Fruit fly (Drosophila melanogaster): ENCODE data around the gene ko.
A peak's percentile ranks its signal among the peaks of the same experiment; 100 is the strongest.

ko gene

dm6 chr3L:21129682-21130081 lies 1.3 kb downstream of the ko start (continued):
- no peak for TF ChIP-seq Dip2 (GFP tag; IDR thresholded peaks at IDR 0.05)
- TF ChIP-seq Trl (optimal IDR thresholded peaks at IDR 0.05) = no peak
- no peak for TF ChIP-seq Trl (GFP tag; optimal IDR thresholded peaks at IDR 0.05)
- TF ChIP-seq CG12219 (GFP tag; optimal IDR thresholded peaks at IDR 0.05) = no peak
- no peak for TF ChIP-seq CG2202 (tag; optimal IDR thresholded peaks at IDR 0.05)
- no peak for TF ChIP-seq CG6254 (GFP tag; optimal IDR thresholded peaks at IDR 0.05)
- no peak for TF ChIP-seq CG31388 (GFP tag; optimal IDR thresholded peaks at IDR 0.05)
- TF ChIP-seq row (GFP tag; IDR thresholded peaks at IDR 0.05) = no peak
- TF ChIP-seq sens (GFP tag) = peak; percentile 59
- no peak for TF ChIP-seq CG9932 (GFP tag; IDR thresholded peaks at IDR 0.05)
- TF ChIP-seq CG32772 (GFP tag; IDR thresholded peaks at IDR 0.05) = no peak
- TF ChIP-seq nom (GFP tag; optimal IDR thresholded peaks at IDR 0.05) = no peak
- no peak for TF ChIP-seq Usf (GFP tag; optimal IDR thresholded peaks at IDR 0.05)
- TF ChIP-seq Hr78 (GFP tag; optimal IDR thresholded peaks at IDR 0.05) = peak in 1 of 2 experiments; percentile 34
- no peak for TF ChIP-seq ara (GFP tag; IDR thresholded peaks at IDR 0.05)
- TF ChIP-seq zen2 (GFP tag; IDR thresholded peaks at IDR 0.05; ENCODE audit: partially characterized antibody) = no peak
- TF ChIP-seq exex (tag; optimal IDR thresholded peaks at IDR 0.05) = no peak
- no peak for TF ChIP-seq CG15479 (GFP tag; optimal IDR thresholded peaks at IDR 0.05)
- no peak for TF ChIP-seq CG11085 (GFP tag; IDR thresholded peaks at IDR 0.05)
- TF ChIP-seq CG9797 (GFP tag; optimal IDR thresholded peaks at IDR 0.05) = no peak
- no peak for TF ChIP-seq oc (tag; optimal IDR thresholded peaks at IDR 0.05)
- no peak for TF ChIP-seq CG7839 (tag; optimal IDR thresholded peaks at IDR 0.05)
- TF ChIP-seq Nf-YB (GFP tag; optimal IDR thresholded peaks at IDR 0.05) = no peak
- no peak for TF ChIP-seq CkIIα-i1 (GFP tag; IDR thresholded peaks at IDR 0.05)
- peak; percentile 80 for TF ChIP-seq CG4360 (GFP tag; IDR thresholded peaks at IDR 0.05)
- TF ChIP-seq Doc2 (GFP tag; IDR thresholded peaks at IDR 0.05) = 0 out of 2 replicates have a peak, but pooled peaks have one; percentile 30
- TF ChIP-seq CG4404 (GFP tag; IDR thresholded peaks at IDR 0.05) = no peak
- no peak for TF ChIP-seq stc (GFP tag; IDR thresholded peaks at IDR 0.05)
- no peak for TF ChIP-seq CG6175 (GFP tag; IDR thresholded peaks at IDR 0.05)
- 0 out of 3 replicates have a peak, but pooled peaks have one; percentile 8 for TF ChIP-seq zfh1 (GFP tag; IDR thresholded peaks at IDR 0.05)
- peak; percentile 46 for TF ChIP-seq CG1832 (GFP tag; optimal IDR thresholded peaks at IDR 0.05)
- TF ChIP-seq kni (GFP tag; optimal IDR thresholded peaks at IDR 0.05) = peak; percentile 11
- TF ChIP-seq ro (GFP tag; IDR thresholded peaks at IDR 0.05) = no peak

- TF ChIP-seq ato (GFP tag; IDR thresholded peaks at IDR 0.05; ENCODE audit: partially characterized antibody) (no peak), luna (GFP tag; optimal IDR thresholded peaks at IDR 0.05) (no peak), CG2875 (GFP tag; optimal IDR thresholded peaks at IDR 0.05) (no peak), Dad (GFP tag; optimal IDR thresholded peaks at IDR 0.05) (no peak), kni (GFP tag; optimal IDR thresholded peaks at IDR 0.05) (no peak), B-H2 (GFP tag; optimal IDR thresholded peaks at IDR 0.05) (no peak), bowl (GFP tag; IDR thresholded peaks at IDR 0.05) (no peak), Usf (GFP tag; optimal IDR thresholded peaks at IDR 0.05) (no peak), NK7.1 (GFP tag; optimal IDR thresholded peaks at IDR 0.05) (no peak), Dip3 (GFP tag; optimal IDR thresholded peaks at IDR 0.05) (no peak), chn (GFP tag; optimal IDR thresholded peaks at IDR 0.05) (no peak), CG8924 (tag; optimal IDR thresholded peaks at IDR 0.05) (no peak), Atf3 (GFP tag; optimal IDR thresholded peaks at IDR 0.05) (no peak), Pdp1 (GFP tag; optimal IDR thresholded peaks at IDR 0.05) (no peak)
These were observed 7.5 kb downstream of the ko start, which contains the start of gene CG33284 for dm6 chr3L:21123453-21123852. CG33284 (plus strand) TSS chr3L:21123753.
